Worm (Caenorhabditis elegans) whole organism, mixed stage, embryonic: ENCODE results near the gene hda-2.

Experiments used
- M03D4.4 ChIP-seq: sonication (generic microtip); optimal IDR thresholded peaks from 2 replicates; lab custom pipeline; 2017; ENCODE audit warnings: mild to moderate bottlenecking, missing genetic modification characterization, missing compliant biosample characterization
- bed-3 ChIP-seq: fragments of 200-800 bp; sonication (Bioruptor generic); optimal IDR thresholded peaks from 3 replicates; lab custom pipeline; 2018; ENCODE audit warnings: mild to moderate bottlenecking, missing genetic modification characterization, moderate library complexity, missing compliant biosample characterization
- blmp-1 ChIP-seq: fragments of 150-350 bp; optimal IDR thresholded peaks from 2 replicates; lab custom pipeline; 2014; ENCODE audit warnings: missing biosample characterization, missing genetic modification characterization
- ceh-39 ChIP-seq: fragments of 150-350 bp; optimal IDR thresholded peaks from 2 replicates; lab custom pipeline; 2014; ENCODE audit warnings: missing biosample characterization, missing genetic modification characterization
- ceh-43 ChIP-seq: fragments of 200-800 bp; sonication (Bioruptor generic); optimal IDR thresholded peaks from 2 replicates; lab custom pipeline; 2018; ENCODE audit warnings: mild to moderate bottlenecking, missing genetic modification characterization, moderate library complexity, missing compliant biosample characterization
- ceh-83 ChIP-seq: fragments of 200-800 bp; sonication (Bioruptor generic); optimal IDR thresholded peaks from 2 replicates; lab custom pipeline; 2018; ENCODE audit warnings: mild to moderate bottlenecking, missing genetic modification characterization, missing compliant biosample characterization
- ces-1 ChIP-seq: fragments of 150-350 bp; optimal IDR thresholded peaks from 2 replicates; lab custom pipeline; 2014; ENCODE audit warnings: missing biosample characterization, missing genetic modification reagents, missing genetic modification characterization
- cnd-1 ChIP-seq: fragments of 200-800 bp; sonication (Bioruptor generic); optimal IDR thresholded peaks from 2 replicates; lab custom pipeline; 2018; ENCODE audit warnings: mild to moderate bottlenecking, missing genetic modification characterization, missing compliant biosample characterization
- drap-1 ChIP-seq: fragments of 200-800 bp; sonication (Bioruptor generic); optimal IDR thresholded peaks from 3 replicates; lab custom pipeline; 2018; ENCODE audit warnings: mild to moderate bottlenecking, missing genetic modification characterization, missing compliant biosample characterization
- elt-1 ChIP-seq: sonication (generic microtip); optimal IDR thresholded peaks from 2 replicates; lab custom pipeline; 2017; ENCODE audit warnings: missing genetic modification characterization, mild to moderate bottlenecking, missing compliant biosample characterization, antibody characterized with exemption, moderate library complexity, borderline replicate concordance; ENCODE audit not compliant: insufficient read depth
- elt-3 ChIP-seq: fragments of 150-350 bp; optimal IDR thresholded peaks from 2 replicates; lab custom pipeline; 2014; ENCODE audit warnings: missing biosample characterization, missing genetic modification characterization
- flh-1 ChIP-seq: fragments of 200-800 bp; sonication (Bioruptor generic); optimal IDR thresholded peaks from 2 replicates; lab custom pipeline; 2018; ENCODE audit warnings: mild to moderate bottlenecking, missing genetic modification characterization, moderate library complexity, missing compliant biosample characterization
- ham-2 ChIP-seq: fragments of 200-800 bp; sonication (Bioruptor generic); optimal IDR thresholded peaks from 2 replicates; lab custom pipeline; 2018; ENCODE audit warnings: mild to moderate bottlenecking, missing genetic modification characterization, missing compliant biosample characterization
- lin-32 ChIP-seq: fragments of 200-800 bp; sonication (Bioruptor generic); optimal IDR thresholded peaks from 2 replicates; lab custom pipeline; 2018; ENCODE audit warnings: mild to moderate bottlenecking, missing genetic modification characterization, missing compliant biosample characterization
- lsy-2 ChIP-seq: fragments of 150-350 bp; optimal IDR thresholded peaks from 2 replicates; lab custom pipeline; 2014; ENCODE audit warnings: missing biosample characterization, missing genetic modification characterization
- mab-5 ChIP-seq: fragments of 150-350 bp; optimal IDR thresholded peaks from 2 replicates; lab custom pipeline; 2014; ENCODE audit warnings: missing biosample characterization, missing genetic modification characterization
- mep-1 ChIP-seq: fragments of 150-350 bp; optimal IDR thresholded peaks from 2 replicates; lab custom pipeline; 2017; ENCODE audit warnings: missing biosample characterization, missing genetic modification reagents, missing genetic modification characterization, inconsistent platforms
- mls-2 ChIP-seq: sonication (generic microtip); optimal IDR thresholded peaks from 2 replicates; lab custom pipeline; 2016; ENCODE audit warnings: mild to moderate bottlenecking, missing genetic modification characterization, moderate library complexity, missing compliant biosample characterization
- nhr-12 ChIP-seq: fragments of 150-350 bp; optimal IDR thresholded peaks from 2 replicates; lab custom pipeline; 2014; ENCODE audit warnings: missing biosample characterization, missing genetic modification characterization
- nhr-2 ChIP-seq: fragments of 150-350 bp; optimal IDR thresholded peaks from 2 replicates; lab custom pipeline; 2014; ENCODE audit warnings: missing biosample characterization, missing genetic modification characterization
- nhr-237 ChIP-seq: fragments of 150-350 bp; optimal IDR thresholded peaks from 2 replicates; lab custom pipeline; 2014; ENCODE audit warnings: missing biosample characterization, missing genetic modification characterization
- nhr-28 ChIP-seq: fragments of 150-350 bp; optimal IDR thresholded peaks from 2 replicates; lab custom pipeline; 2014; ENCODE audit warnings: missing biosample characterization, missing genetic modification characterization
- nhr-76 ChIP-seq: sonication (generic microtip); optimal IDR thresholded peaks from 2 replicates; lab custom pipeline; 2017; ENCODE audit warnings: missing biosample characterization, missing genetic modification characterization
- pha-4 ChIP-seq: fragments of 150-350 bp; optimal IDR thresholded peaks from 2 replicates; lab custom pipeline; 2018; ENCODE audit warnings: missing biosample characterization, missing genetic modification reagents, missing genetic modification characterization
- sem-2 ChIP-seq: fragments of 200-800 bp; sonication (Bioruptor generic); optimal IDR thresholded peaks from 2 replicates; lab custom pipeline; 2018; ENCODE audit warnings: mild to moderate bottlenecking, missing genetic modification characterization, missing compliant biosample characterization
- snpc-4 ChIP-seq: fragments of 150-350 bp; optimal IDR thresholded peaks from 2 replicates; lab custom pipeline; 2014; ENCODE audit warnings: missing biosample characterization, missing genetic modification characterization
- sptf-1 ChIP-seq: sonication (generic microtip); optimal IDR thresholded peaks from 2 replicates; lab custom pipeline; 2017; ENCODE audit warnings: mild to moderate bottlenecking, missing genetic modification characterization, moderate library complexity, missing compliant biosample characterization
- tbx-8 ChIP-seq: fragments of 200-800 bp; sonication (Bioruptor generic); optimal IDR thresholded peaks from 2 replicates; lab custom pipeline; 2018; ENCODE audit warnings: mild to moderate bottlenecking, missing genetic modification characterization, moderate library complexity, missing compliant biosample characterization
- unc-120 ChIP-seq: sonication (generic microtip); optimal IDR thresholded peaks from 2 replicates; lab custom pipeline; 2017; ENCODE audit warnings: missing genetic modification characterization, missing compliant biosample characterization; ENCODE audit not compliant: poor library complexity, severe bottlenecking
- unc-39 ChIP-seq: fragments of 150-350 bp; optimal IDR thresholded peaks from 2 replicates; lab custom pipeline; 2014; ENCODE audit warnings: missing biosample characterization, missing genetic modification characterization
- zip-8 ChIP-seq: fragments of 150-350 bp; optimal IDR thresholded peaks from 2 replicates; lab custom pipeline; 2014; ENCODE audit warnings: missing biosample characterization, missing genetic modification characterization
- ztf-11 ChIP-seq: fragments of 150-350 bp; optimal IDR thresholded peaks from 2 replicates; lab custom pipeline; 2014; ENCODE audit warnings: missing biosample characterization, missing genetic modification characterization

Gene hda-2

DNA sequence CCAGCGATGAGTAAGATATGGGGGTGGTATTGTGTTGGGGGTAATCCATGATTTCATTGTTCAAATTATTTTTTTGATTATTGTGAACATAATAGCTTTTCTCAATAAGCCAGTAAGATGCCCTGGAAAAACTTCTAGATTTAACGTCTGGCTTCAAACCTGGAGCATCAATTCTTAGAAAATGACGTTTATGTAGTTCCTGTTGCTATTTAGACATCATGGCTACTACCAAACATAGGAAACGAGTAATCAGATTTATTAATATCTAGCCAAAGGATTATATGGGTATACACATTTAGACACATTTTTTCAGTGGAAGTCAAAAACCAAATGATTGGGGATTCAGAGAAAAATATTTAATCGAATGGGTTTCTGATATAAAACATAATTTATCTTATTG is 37.2 kb upstream of the hda-2 start:
- TF ChIP-seq elt-3 (no peak), lin-32 (no peak), cnd-1 (tag; lab: Kevin White, UChicago) (no peak), nhr-28 (tag; lab: Kevin White, UChicago) (no peak), ham-2 (no peak), unc-39 (no peak), ceh-39 (tag; lab: Kevin White, UChicago) (no peak), ces-1 (GFP tag; lab: Kevin White, UChicago) (no peak), ceh-83 (GFP tag; lab: Kevin White, UChicago) (no peak), mab-5 (tag; lab: Kevin White, UChicago) (no peak), ceh-43 (GFP tag; lab: Kevin White, UChicago) (no peak), sem-2 (GFP tag; lab: Kevin White, UChicago) (no peak)

ce11 chrII:8058769-8059168 is 36.4 kb upstream of the hda-2 start, which contains the start of gene T05H10.8:
Gene T05H10.8 (plus strand): TSS chrII:8059069.
- TF ChIP-seq nhr-12 (tag; lab: Kevin White, UChicago) (no peak), cnd-1 (tag; lab: Kevin White, UChicago) (no peak), flh-1 (GFP tag; lab: Kevin White, UChicago) (no peak)

- no peak for TF ChIP-seq elt-3
- no peak for TF ChIP-seq mab-5 (tag; lab: Kevin White, UChicago)
- TF ChIP-seq ceh-43 (GFP tag; lab: Kevin White, UChicago): no peak
- no peak for TF ChIP-seq flh-1 (GFP tag; lab: Kevin White, UChicago)
- no peak for TF ChIP-seq lsy-2 (tag; lab: Kevin White, UChicago)
- TF ChIP-seq drap-1 (GFP tag; lab: Kevin White, UChicago): no peak
- TF ChIP-seq tbx-8: no peak
- no peak for TF ChIP-seq pha-4 (tag; lab: Kevin White, UChicago)
- TF ChIP-seq ceh-39 (tag; lab: Kevin White, UChicago): no peak
- TF ChIP-seq nhr-237: no peak
- TF ChIP-seq ztf-11: no peak
- TF ChIP-seq elt-1 (tag; lab: Kevin White, UChicago): no peak
- no peak for TF ChIP-seq lin-32
- no peak for TF ChIP-seq mep-1 (tag; lab: Kevin White, UChicago)
- TF ChIP-seq cnd-1 (tag; lab: Kevin White, UChicago): no peak
These were observed 35.5 kb upstream of the hda-2 start for ce11 chrII:8057911-8058310.

- no peak for TF ChIP-seq nhr-76 (tag; lab: Kevin White, UChicago)
- TF ChIP-seq blmp-1 (tag; lab: Kevin White, UChicago): no peak
- no peak for TF ChIP-seq ces-1 (GFP tag; lab: Kevin White, UChicago)
- no peak for TF ChIP-seq ceh-43 (GFP tag; lab: Kevin White, UChicago)
- TF ChIP-seq elt-1 (tag; lab: Kevin White, UChicago): no peak
- TF ChIP-seq elt-3: no peak
- TF ChIP-seq nhr-2 (tag; lab: Kevin White, UChicago): no peak
- no peak for TF ChIP-seq unc-120 (tag; lab: Kevin White, UChicago)
- TF ChIP-seq lin-32: no peak
- TF ChIP-seq pha-4 (tag; lab: Kevin White, UChicago): no peak
- no peak for TF ChIP-seq unc-39
- no peak for TF ChIP-seq flh-1 (GFP tag; lab: Kevin White, UChicago)
- no peak for TF ChIP-seq mls-2 (tag; lab: Kevin White, UChicago)
- no peak for TF ChIP-seq nhr-12 (tag; lab: Kevin White, UChicago)
- TF ChIP-seq tbx-8: no peak
- no peak for TF ChIP-seq snpc-4 (tag; lab: Kevin White, UChicago)
- TF ChIP-seq ceh-83 (GFP tag; lab: Kevin White, UChicago): no peak
- no peak for TF ChIP-seq cnd-1 (tag; lab: Kevin White, UChicago)
These were observed 30.5 kb upstream of the hda-2 start, which contains the start of gene T05H10.4 for ce11 chrII:8052850-8053249. Gene T05H10.4 (plus strand): TSS chrII:8053150.

- TF ChIP-seq ces-1 (GFP tag; lab: Kevin White, UChicago): peak; percentile 33
- peak; percentile 51 for TF ChIP-seq cnd-1 (tag; lab: Kevin White, UChicago)
- TF ChIP-seq ceh-39 (tag; lab: Kevin White, UChicago): no peak
- TF ChIP-seq nhr-237: no peak
These were observed 29.8 kb upstream of the hda-2 start for ce11 chrII:8052172-8052571.

DNA sequence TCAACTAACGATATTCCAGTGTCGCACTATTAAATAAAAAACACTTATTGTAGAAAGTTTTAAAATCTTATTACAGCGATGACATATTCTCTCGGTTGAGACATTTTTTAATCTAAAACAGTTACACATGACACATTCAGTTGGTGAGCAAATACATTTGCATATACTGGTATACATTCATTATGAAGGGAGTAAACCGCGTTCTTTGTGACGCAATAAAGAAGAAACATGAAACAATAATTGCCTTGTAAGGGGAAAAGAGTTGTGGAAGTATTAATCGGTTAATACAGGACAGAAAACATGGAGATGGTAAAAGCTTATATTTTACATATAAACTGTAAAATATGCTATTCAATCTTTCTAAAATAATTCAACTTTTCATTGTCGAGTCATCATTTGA is 29.0 kb upstream of the hda-2 start:
- TF ChIP-seq M03D4.4 (no peak), mep-1 (tag; lab: Kevin White, UChicago) (no peak), bed-3 (GFP tag; lab: Kevin White, UChicago) (no peak), zip-8 (tag; lab: Kevin White, UChicago) (peak; percentile 94), sem-2 (GFP tag; lab: Kevin White, UChicago) (no peak), sptf-1 (no peak), nhr-2 (tag; lab: Kevin White, UChicago) (peak; percentile 56)
